Worm (Caenorhabditis elegans): ENCODE data around the gene F28F9.3.

DNA sequence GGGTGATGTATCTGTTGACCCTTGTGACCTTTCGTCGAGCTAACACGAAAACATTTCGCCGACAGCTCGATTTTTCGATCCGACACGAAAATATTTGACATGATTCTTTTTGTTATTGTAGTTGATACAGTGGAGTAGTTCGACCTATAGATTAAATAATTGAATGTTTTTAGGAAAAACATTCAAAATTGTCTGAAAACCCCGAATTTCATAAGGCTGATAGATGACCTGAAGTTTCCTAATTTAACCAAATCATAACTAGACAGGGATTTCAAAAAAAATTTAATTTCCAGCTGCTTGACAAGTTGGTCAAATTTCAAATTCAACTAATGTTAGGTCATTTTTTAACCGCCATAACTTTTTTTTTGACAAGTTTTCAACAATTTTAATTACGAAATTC, 8.4 kb downstream of the F28F9.3 start, which contains the start of gene cal-3:
- TF ChIP-seq ztf-11 (tag; optimal IDR thresholded peaks at IDR 0.05) = no peak
- no peak for TF ChIP-seq mdl-1 (tag; optimal IDR thresholded peaks at IDR 0.05)
- TF ChIP-seq blmp-1 (tag; optimal IDR thresholded peaks at IDR 0.05; ENCODE audit: insufficient read depth) = no peak
